Worm (Caenorhabditis elegans) whole organism, L1 larva: ENCODE measurements around the gene dhs-30.

Experiments
- C04F5.9 ChIP-seq: sonication (generic microtip); optimal IDR thresholded peaks from 2 replicates; lab custom pipeline; 2016; ENCODE audit warnings: missing genetic modification characterization, missing compliant biosample characterization
- C16A3.4 ChIP-seq: fragments of 150-350 bp; optimal IDR thresholded peaks from 2 replicates; lab custom pipeline; 2014; ENCODE audit warnings: missing biosample characterization, missing genetic modification characterization
- F16B12.6 ChIP-seq: fragments of 150-350 bp; optimal IDR thresholded peaks from 2 replicates; lab custom pipeline; 2014; ENCODE audit warnings: missing biosample characterization, missing genetic modification characterization
- Y116A8C.19 ChIP-seq: sonication (generic microtip); optimal IDR thresholded peaks from 2 replicates; lab custom pipeline; 2016; ENCODE audit warnings: missing compliant biosample characterization, missing genetic modification characterization, borderline replicate concordance
- aha-1 ChIP-seq: fragments of 150-350 bp; optimal IDR thresholded peaks from 2 replicates; lab custom pipeline; 2014; ENCODE audit warnings: missing biosample characterization, missing genetic modification characterization
- alr-1 ChIP-seq: fragments of 200-800 bp; sonication (Bioruptor generic); optimal IDR thresholded peaks from 2 replicates; lab custom pipeline; 2018; ENCODE audit warnings: borderline replicate concordance, mild to moderate bottlenecking, missing genetic modification characterization, missing compliant biosample characterization
- aly-2 ChIP-seq: fragments of 150-350 bp; optimal IDR thresholded peaks from 2 replicates; lab custom pipeline; 2014; ENCODE audit warnings: missing biosample characterization, missing genetic modification characterization
- blmp-1 ChIP-seq: fragments of 150-350 bp; optimal IDR thresholded peaks from 2 replicates; lab custom pipeline; 2014; ENCODE audit warnings: missing biosample characterization, missing genetic modification characterization
- ceh-8 ChIP-seq: fragments of 200-800 bp; sonication (Bioruptor generic); optimal IDR thresholded peaks from 2 replicates; lab custom pipeline; 2018; ENCODE audit warnings: mild to moderate bottlenecking, missing genetic modification characterization, moderate library complexity, missing compliant biosample characterization
- ceh-82 ChIP-seq, 3 experiments: fragments of 150-350 bp in 1 of 3; sonication (generic microtip) in 2 of 3; optimal IDR thresholded peaks; 2 replicates each; lab custom pipeline; 2014 to 2017; ENCODE audit warnings: missing biosample characterization in 3 of 3, missing genetic modification characterization in 3 of 3
- ces-1 ChIP-seq: fragments of 150-350 bp; optimal IDR thresholded peaks from 2 replicates; lab custom pipeline; 2014; ENCODE audit warnings: missing biosample characterization, missing genetic modification reagents, missing genetic modification characterization
- dpl-1 ChIP-seq, 3 experiments: fragments of 150-350 bp in 2 of 3; sonication (generic microtip) in 1 of 3; optimal IDR thresholded peaks; 2 replicates each; lab custom pipeline; 2014 to 2017; ENCODE audit warnings: missing biosample characterization in 3 of 3, missing genetic modification characterization in 3 of 3, missing genetic modification reagents in 3 of 3
- efl-3 ChIP-seq: fragments of 200-800 bp; sonication (Bioruptor generic); optimal IDR thresholded peaks from 2 replicates; lab custom pipeline; 2018; ENCODE audit warnings: mild to moderate bottlenecking, missing genetic modification characterization, missing compliant biosample characterization
- egl-13 ChIP-seq: sonication (generic microtip); optimal IDR thresholded peaks from 2 replicates; lab custom pipeline; 2016; ENCODE audit warnings: missing genotype, missing genetic modification reagents, missing genetic modification characterization, missing compliant biosample characterization
- egl-27 ChIP-seq, 2 experiments: fragments of 150-350 bp in 1 of 2; sonication (generic microtip); optimal IDR thresholded peaks; 3 replicates each; lab custom pipeline; 2017 to 2018; ENCODE audit warnings: missing biosample characterization in 2 of 2, missing genetic modification characterization in 2 of 2, missing genetic modification reagents in 2 of 2
- elt-2 ChIP-seq: sonication (generic microtip); optimal IDR thresholded peaks from 2 replicates; lab custom pipeline; 2016; ENCODE audit warnings: missing genetic modification characterization, mild to moderate bottlenecking, inconsistent platforms, missing compliant biosample characterization, missing genetic modification reagents
- elt-3 ChIP-seq, 6 experiments: fragments of 150-350 bp in 1 of 6; sonication (generic microtip); optimal IDR thresholded peaks; 2 replicates each; lab custom pipeline; 2017 to 2018; ENCODE audit warnings: missing biosample characterization in 6 of 6, missing genetic modification characterization in 6 of 6, inconsistent platforms in 1 of 6
- fkh-10 ChIP-seq: sonication (generic microtip); optimal IDR thresholded peaks from 2 replicates; lab custom pipeline; 2017; ENCODE audit warnings: missing biosample characterization, missing genetic modification reagents, missing genetic modification characterization
- fkh-8 ChIP-seq: sonication (generic microtip); optimal IDR thresholded peaks from 2 replicates; lab custom pipeline; 2016; ENCODE audit warnings: mild to moderate bottlenecking, missing genetic modification characterization, missing compliant biosample characterization
- fos-1 ChIP-seq: fragments of 150-350 bp; optimal IDR thresholded peaks from 2 replicates; lab custom pipeline; 2014; ENCODE audit warnings: missing biosample characterization, missing genetic modification characterization
- grh-1 ChIP-seq: fragments of 200-800 bp; sonication (Bioruptor generic); IDR thresholded peaks from 2 replicates; pipeline ENCODE4 v1.3.6; 2022; ENCODE audit warnings: missing genetic modification reagents, missing genetic modification characterization, missing compliant biosample characterization
- hlh-17 ChIP-seq: fragments of 200-800 bp; sonication (Bioruptor generic); optimal IDR thresholded peaks from 2 replicates; lab custom pipeline; 2018; ENCODE audit warnings: missing genetic modification characterization, mild to moderate bottlenecking, missing compliant biosample characterization, moderate library complexity, borderline replicate concordance
- hlh-4 ChIP-seq: sonication (generic microtip); optimal IDR thresholded peaks from 2 replicates; lab custom pipeline; 2016; ENCODE audit warnings: mild to moderate bottlenecking, missing genetic modification characterization, missing compliant biosample characterization
- isw-1 ChIP-seq: fragments of 200-800 bp; sonication (Bioruptor generic); IDR thresholded peaks from 2 replicates; pipeline ENCODE4 v1.3.6; 2022; ENCODE audit warnings: missing genetic modification characterization, missing compliant biosample characterization
- lin-14 ChIP-seq: fragments of 200-800 bp; sonication (Bioruptor generic); optimal IDR thresholded peaks from 2 replicates; lab custom pipeline; 2018; ENCODE audit warnings: mild to moderate bottlenecking, missing genetic modification characterization, moderate library complexity, missing compliant biosample characterization
- lin-39 ChIP-seq: fragments of 150-350 bp; optimal IDR thresholded peaks from 2 replicates; lab custom pipeline; 2014; ENCODE audit warnings: missing biosample characterization, missing genetic modification reagents, missing genetic modification characterization
- lir-3 ChIP-seq: sonication (generic microtip); optimal IDR thresholded peaks from 2 replicates; lab custom pipeline; 2016; ENCODE audit warnings: mild to moderate bottlenecking, missing genetic modification characterization, moderate library complexity, missing compliant biosample characterization; ENCODE audit not compliant: poor library complexity
- lsy-2 ChIP-seq, 2 experiments: fragments of 150-350 bp; optimal IDR thresholded peaks; 2 replicates each; lab custom pipeline; 2014; ENCODE audit warnings: missing biosample characterization in 2 of 2, missing genetic modification characterization in 2 of 2
- mab-9 ChIP-seq: fragments of 200-800 bp; sonication (Bioruptor generic); IDR thresholded peaks from 2 replicates; pipeline ENCODE4 v1.3.6; 2022; ENCODE audit warnings: missing genetic modification reagents, missing genetic modification characterization, missing compliant biosample characterization
- mdl-1 ChIP-seq, 2 experiments: fragments of 150-350 bp; optimal IDR thresholded peaks; 2 replicates each; lab custom pipeline; 2014 to 2017; ENCODE audit warnings: missing biosample characterization in 2 of 2, missing genetic modification characterization in 2 of 2, inconsistent platforms in 1 of 2
- mep-1 ChIP-seq: fragments of 150-350 bp; optimal IDR thresholded peaks from 2 replicates; lab custom pipeline; 2014; ENCODE audit warnings: missing biosample characterization, missing genetic modification characterization
- nhr-11 ChIP-seq: fragments of 150-350 bp; optimal IDR thresholded peaks from 2 replicates; lab custom pipeline; 2014; ENCODE audit warnings: missing biosample characterization, missing genetic modification characterization
- nhr-19 ChIP-seq: fragments of 200-800 bp; sonication (Bioruptor generic); conservative IDR thresholded peaks from 2 replicates; pipeline ENCODE4 v1.3.6; 2022; ENCODE audit warnings: missing genetic modification characterization, missing compliant biosample characterization
- nhr-237 ChIP-seq: fragments of 150-350 bp; optimal IDR thresholded peaks from 2 replicates; lab custom pipeline; 2014; ENCODE audit warnings: missing biosample characterization, missing genetic modification characterization
- nhr-28 ChIP-seq: fragments of 150-350 bp; optimal IDR thresholded peaks from 2 replicates; lab custom pipeline; 2014; ENCODE audit warnings: missing biosample characterization, missing genetic modification characterization
- nhr-77 ChIP-seq: fragments of 150-350 bp; optimal IDR thresholded peaks from 2 replicates; lab custom pipeline; 2014; ENCODE audit warnings: missing biosample characterization, missing genetic modification characterization
- nhr-85 ChIP-seq: sonication (generic microtip); peaks from one replicate; lab custom pipeline; 2016; ENCODE audit warnings: missing genetic modification characterization, inconsistent platforms, missing compliant biosample characterization
- pax-3 ChIP-seq: fragments of 200-800 bp; sonication (Bioruptor generic); optimal IDR thresholded peaks from 2 replicates; lab custom pipeline; 2018; ENCODE audit warnings: mild to moderate bottlenecking, missing genetic modification characterization, moderate library complexity, missing compliant biosample characterization
- pqm-1 ChIP-seq: sonication (generic microtip); optimal IDR thresholded peaks from 3 replicates; lab custom pipeline; 2017; ENCODE audit warnings: missing biosample characterization, missing genetic modification characterization
- rnt-1 ChIP-seq: sonication (generic microtip); optimal IDR thresholded peaks from 2 replicates; lab custom pipeline; 2016; ENCODE audit warnings: mild to moderate bottlenecking, missing genetic modification characterization, moderate library complexity, missing compliant biosample characterization
- snpc-4 ChIP-seq: fragments of 150-350 bp; optimal IDR thresholded peaks from 2 replicates; lab custom pipeline; 2014; ENCODE audit warnings: missing biosample characterization, missing genetic modification characterization
- snu-23 ChIP-seq: sonication (generic microtip); optimal IDR thresholded peaks from 2 replicates; lab custom pipeline; 2016; ENCODE audit warnings: missing genetic modification characterization, missing compliant biosample characterization
- sptf-1 ChIP-seq: fragments of 150-350 bp; optimal IDR thresholded peaks from 2 replicates; lab custom pipeline; 2014; ENCODE audit warnings: missing biosample characterization, missing genetic modification characterization
- tlp-1 ChIP-seq: fragments of 150-350 bp; optimal IDR thresholded peaks from 2 replicates; lab custom pipeline; 2014; ENCODE audit warnings: missing biosample characterization, missing genetic modification characterization
- unc-30 ChIP-seq: sonication (generic microtip); optimal IDR thresholded peaks from 2 replicates; lab custom pipeline; 2017; ENCODE audit warnings: missing biosample characterization, missing genetic modification characterization
- unc-62 ChIP-seq: fragments of 150-350 bp; optimal IDR thresholded peaks from 2 replicates; lab custom pipeline; 2014; ENCODE audit warnings: missing biosample characterization, missing genetic modification reagents, missing genetic modification characterization
- vab-15 ChIP-seq: sonication (generic microtip); optimal IDR thresholded peaks from 2 replicates; lab custom pipeline; 2017; ENCODE audit warnings: missing genotype, mild to moderate bottlenecking, missing genetic modification characterization, missing compliant biosample characterization
- xbp-1 ChIP-seq: sonication (generic microtip); optimal IDR thresholded peaks from 2 replicates; lab custom pipeline; 2016; ENCODE audit warnings: missing genetic modification characterization, missing compliant biosample characterization
- zag-1 ChIP-seq: fragments of 150-350 bp; optimal IDR thresholded peaks from 2 replicates; lab custom pipeline; 2014; ENCODE audit warnings: missing biosample characterization, missing genetic modification characterization
- zip-4 ChIP-seq: fragments of 200-800 bp; sonication (Bioruptor generic); optimal IDR thresholded peaks from 2 replicates; lab custom pipeline; 2018; ENCODE audit warnings: mild to moderate bottlenecking, missing genetic modification characterization, moderate library complexity, missing compliant biosample characterization
- ztf-4 ChIP-seq: fragments of 150-350 bp; optimal IDR thresholded peaks from 2 replicates; lab custom pipeline; 2014; ENCODE audit warnings: missing biosample characterization, missing genetic modification characterization

The dhs-30 gene

ce11 chrX:17184363-17184762 lies 51.3 kb downstream of the dhs-30 start (continued):
- TF ChIP-seq isw-1 (GFP tag; lab: Robert Waterston, UW) (peak; percentile 28), rnt-1 (tag; lab: Kevin White, UChicago) (peak; percentile 69), aha-1 (tag; lab: Kevin White, UChicago) (no peak), lir-3 (tag; lab: Kevin White, UChicago) (no peak), efl-3 (GFP tag; lab: Kevin White, UChicago) (no peak), Y116A8C.19 (tag; lab: Kevin White, UChicago) (no peak), C16A3.4 (tag; lab: Kevin White, UChicago) (peak; percentile 70), grh-1 (GFP tag; lab: Robert Waterston, UW) (peak; percentile 48; the same call in 1 of the 2 replicates), egl-27 (tag; optimal IDR thresholded peaks at IDR 0.05; lab: Kevin White, UChicago) (peak in 1 of 2 experiments; percentile 71), fkh-10 (GFP tag; lab: Kevin White, UChicago) (no peak), fos-1 (peak; percentile 50), lin-39 (no peak), nhr-28 (no peak), aly-2 (tag; lab: Kevin White, UChicago) (no peak), ceh-8 (GFP tag; lab: Kevin White, UChicago) (no peak), elt-2 (tag; lab: Kevin White, UChicago) (no peak), blmp-1 (tag; lab: Kevin White, UChicago) (peak; percentile 57), mab-9 (GFP tag; lab: Robert Waterston, UW) (no peak), nhr-85 (tag; lab: Kevin White, UChicago) (peak; percentile 59), lsy-2 (tag; optimal IDR thresholded peaks at IDR 0.05; lab: Kevin White, UChicago) (peak; percentile 36 to 73), hlh-17 (GFP tag; lab: Kevin White, UChicago) (no peak), snpc-4 (peak; percentile 42), unc-62 (GFP tag; lab: Kevin White, UChicago) (no peak), unc-30 (tag; lab: Kevin White, UChicago) (no peak), elt-3 (tag; optimal IDR thresholded peaks at IDR 0.05; lab: Kevin White, UChicago) (peak in 1 of 6 experiments; percentile 29), dpl-1 (GFP tag; optimal IDR thresholded peaks at IDR 0.05; lab: Kevin White, UChicago) (peak in 2 of 3 experiments; percentile 16), C04F5.9 (no peak), nhr-19 (GFP tag; lab: Robert Waterston, UW) (peak; percentile 47), xbp-1 (tag; lab: Kevin White, UChicago) (peak; percentile 48), F16B12.6 (tag; lab: Kevin White, UChicago) (peak; percentile 2), nhr-11 (peak; percentile 17), fkh-8 (tag; lab: Kevin White, UChicago) (peak; percentile 61), ces-1 (no peak), zip-4 (peak; percentile 75), snu-23 (GFP tag; lab: Kevin White, UChicago) (peak; percentile 75), zag-1 (tag; lab: Kevin White, UChicago) (no peak), lin-14 (peak; percentile 94), tlp-1 (tag; lab: Kevin White, UChicago) (no peak), pqm-1 (tag; lab: Kevin White, UChicago) (no peak), sptf-1 (no peak), nhr-237 (tag; lab: Kevin White, UChicago) (no peak)
- TF ChIP-seq, all 84 proteins: peak for 38

ce11 chrX:17181220-17181619 lies 54.4 kb downstream of the dhs-30 start:
- TF ChIP-seq nhr-77 (tag; lab: Kevin White, UChicago) (peak; percentile 78), snu-23 (GFP tag; lab: Kevin White, UChicago) (peak; percentile 86), zag-1 (tag; lab: Kevin White, UChicago) (no peak), hlh-4 (tag; lab: Kevin White, UChicago) (no peak), pax-3 (tag; lab: Kevin White, UChicago) (no peak), mep-1 (tag; lab: Kevin White, UChicago) (peak; percentile 85), hlh-17 (GFP tag; lab: Kevin White, UChicago) (no peak), alr-1 (tag; lab: Kevin White, UChicago) (no peak), mdl-1 (tag; optimal IDR thresholded peaks at IDR 0.05; lab: Kevin White, UChicago) (peak in 1 of 2 experiments; percentile 48), lin-39 (peak; percentile 67), fkh-10 (GFP tag; lab: Kevin White, UChicago) (peak; percentile 35), vab-15 (tag; lab: Kevin White, UChicago) (no peak), ceh-82 (tag; optimal IDR thresholded peaks at IDR 0.05; lab: Kevin White, UChicago) (peak; percentile 86 to 89 (median 88)), rnt-1 (tag; lab: Kevin White, UChicago) (peak; percentile 85), elt-3 (tag; optimal IDR thresholded peaks at IDR 0.05; lab: Kevin White, UChicago) (peak in 2 of 6 experiments; percentile 37 to 49), isw-1 (GFP tag; lab: Robert Waterston, UW) (peak; percentile 4; the same call in 1 of the 2 replicates), egl-13 (tag; lab: Kevin White, UChicago) (no peak), ztf-4 (tag; lab: Kevin White, UChicago) (peak; percentile 8), aha-1 (tag; lab: Kevin White, UChicago) (no peak), Y116A8C.19 (tag; lab: Kevin White, UChicago) (no peak), unc-30 (tag; lab: Kevin White, UChicago) (no peak), zip-4 (peak; percentile 40)
